Fruit fly (Drosophila melanogaster): ENCODE results near the gene CG43349.
A peak's percentile ranks its signal among the peaks of the same experiment; 100 is the strongest.

CG43349 gene

dm6 chr2L:1166326-1166725, 33.7 kb upstream of the CG43349 start, which contains the start of gene CG14341 (continued):
- no peak for TF ChIP-seq CG6813 (GFP tag; optimal IDR thresholded peaks at IDR 0.05)
- peak; percentile 29 for TF ChIP-seq gfzf (GFP tag; optimal IDR thresholded peaks at IDR 0.05)
- peak; percentile 69 for TF ChIP-seq sens (GFP tag)
- TF ChIP-seq CG14014 (GFP tag; IDR thresholded peaks at IDR 0.05): no peak
- TF ChIP-seq B-H1 (GFP tag; IDR thresholded peaks at IDR 0.05): no peak
- TF ChIP-seq CG1529 (GFP tag; optimal IDR thresholded peaks at IDR 0.05): no peak
- TF ChIP-seq rib (GFP tag; IDR thresholded peaks at IDR 0.05): no peak
- peak; percentile 31 for TF ChIP-seq MESR4 (GFP tag; optimal IDR thresholded peaks at IDR 0.05)
- TF ChIP-seq CG12155 (GFP tag; optimal IDR thresholded peaks at IDR 0.05): no peak
- TF ChIP-seq CG7556 (GFP tag; optimal IDR thresholded peaks at IDR 0.05): no peak
- TF ChIP-seq Six4 (GFP tag; optimal IDR thresholded peaks at IDR 0.05): no peak
- TF ChIP-seq Bgb (GFP tag; IDR thresholded peaks at IDR 0.05; ENCODE audit: partially characterized antibody): peak; percentile 27; the same call in 1 of the 2 replicates
- TF ChIP-seq Spps (tag; optimal IDR thresholded peaks at IDR 0.05): no peak
- TF ChIP-seq Myb (GFP tag; optimal IDR thresholded peaks at IDR 0.05): peak; percentile 91
- no peak for TF ChIP-seq Opbp (GFP tag; IDR thresholded peaks at IDR 0.05; ENCODE audit: partially characterized antibody)
- 0 out of 2 replicates have a peak, but pooled peaks have one; percentile 10 for TF ChIP-seq ato (GFP tag; IDR thresholded peaks at IDR 0.05; ENCODE audit: partially characterized antibody)
- TF ChIP-seq CG6765 (GFP tag; optimal IDR thresholded peaks at IDR 0.05): no peak

DNA sequence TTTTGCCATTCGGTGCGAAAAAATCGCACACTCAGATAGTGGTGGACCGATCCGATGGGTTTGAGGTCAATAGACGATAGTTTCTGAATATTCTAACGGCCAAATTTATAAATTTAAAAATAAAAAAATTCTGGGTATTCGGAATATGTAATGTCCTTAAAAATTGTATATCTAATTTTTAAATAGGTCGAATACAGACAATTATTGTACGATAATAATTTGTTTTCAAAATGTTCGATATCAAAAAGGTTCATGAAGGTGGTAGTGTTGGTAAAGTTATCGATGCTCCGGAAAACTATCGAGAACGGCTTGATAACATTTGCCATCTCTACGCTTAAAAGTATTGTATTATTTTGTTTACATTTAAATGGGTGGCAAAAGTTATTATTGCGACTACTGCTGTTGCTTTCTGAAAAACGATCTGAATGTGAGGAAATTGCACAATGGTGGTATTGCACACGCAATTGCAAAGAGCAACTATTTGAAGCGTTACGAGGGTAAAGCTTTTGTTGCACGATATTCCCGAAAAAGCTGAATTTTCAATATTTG, 30.1 kb upstream of the CG43349 start, which contains the start of the genes CG31922 and Plap:
Gene CG31922 (plus strand): TSS at position 315 of the 549 bp plus-strand sequence.
Gene Plap (minus strand): TSS at position 499 of the 549 bp plus-strand sequence.
- TF ChIP-seq ase (GFP tag; IDR thresholded peaks at IDR 0.05) (no peak), vnd (GFP tag; IDR thresholded peaks at IDR 0.05; ENCODE audit: partially characterized antibody) (peak; percentile 91), CG1792 (GFP tag; optimal IDR thresholded peaks at IDR 0.05) (peak; percentile 39), lola (GFP tag; optimal IDR thresholded peaks at IDR 0.05) (peak in 1 of 3 experiments; percentile 67), CG7372 (GFP tag; IDR thresholded peaks at IDR 0.05) (peak; percentile 54; the same call in 1 of the 2 replicates), sens (GFP tag) (peak; percentile 92), danr (GFP tag; IDR thresholded peaks at IDR 0.05) (peak; percentile 26; the same call in 1 of the 2 replicates), eyg (GFP tag; optimal IDR thresholded peaks at IDR 0.05) (no peak), peb (GFP tag; IDR thresholded peaks at IDR 0.05) (no peak), dimm (GFP tag; IDR thresholded peaks at IDR 0.05) (no peak), eve (GFP tag; optimal IDR thresholded peaks at IDR 0.05) (no peak), CG11504 (tag; optimal IDR thresholded peaks at IDR 0.05) (no peak), CG10267 (tag; optimal IDR thresholded peaks at IDR 0.05) (peak; percentile 98), run (tag; optimal IDR thresholded peaks at IDR 0.05) (no peak), fd102C (GFP tag; optimal IDR thresholded peaks at IDR 0.05) (no peak), Hey (tag; optimal IDR thresholded peaks at IDR 0.05) (no peak), nerfin-2 (GFP tag; IDR thresholded peaks at IDR 0.05; ENCODE audit: partially characterized antibody) (peak; percentile 81), CG12155 (GFP tag; optimal IDR thresholded peaks at IDR 0.05) (peak; percentile 80), Dip2 (GFP tag; IDR thresholded peaks at IDR 0.05) (no peak), CG7786 (GFP tag; optimal IDR thresholded peaks at IDR 0.05) (peak; percentile 67), Optix (GFP tag; IDR thresholded peaks at IDR 0.05) (no peak), pnt (GFP tag; optimal IDR thresholded peaks at IDR 0.05) (peak; percentile 33), Lpt (GFP tag; optimal IDR thresholded peaks at IDR 0.05) (no peak), crp (GFP tag; optimal IDR thresholded peaks at IDR 0.05) (peak in 1 of 2 experiments; percentile 33), NfI (GFP tag; optimal IDR thresholded peaks at IDR 0.05) (peak; percentile 75), Nf-YC (tag; optimal IDR thresholded peaks at IDR 0.05) (peak; percentile 72), nmo (GFP tag; optimal IDR thresholded peaks at IDR 0.05) (peak; percentile 85), Doc3 (GFP tag; IDR thresholded peaks at IDR 0.05; ENCODE audit: partially characterized antibody) (peak; percentile 94), CG11398 (GFP tag; optimal IDR thresholded peaks at IDR 0.05) (no peak), Dref (GFP tag; IDR thresholded peaks at IDR 0.05) (peak; percentile 66), nom (GFP tag; optimal IDR thresholded peaks at IDR 0.05) (no peak), CG9876 (GFP tag; optimal IDR thresholded peaks at IDR 0.05) (peak; percentile 14), Fer1 (GFP tag; optimal IDR thresholded peaks at IDR 0.05) (peak; percentile 70)

Data from whole organism, embryonic.